Worm (Caenorhabditis elegans) whole organism, young adult: Measurements from ENCODE around the gene K10D11.7.

Experiments
- F39B2.1 ChIP-seq: fragments of 200-800 bp; sonication (Bioruptor generic); IDR thresholded peaks from 2 replicates; pipeline ENCODE4 v1.3.6; 2022; ENCODE audit warnings: missing genetic modification reagents, missing genetic modification characterization, missing compliant biosample characterization
- Y56A3A.18 ChIP-seq: fragments of 200-800 bp; sonication (Bioruptor generic); IDR thresholded peaks from 2 replicates; pipeline ENCODE4 v1.3.6; 2022; ENCODE audit warnings: missing genetic modification reagents, missing genetic modification characterization, missing compliant biosample characterization
- madf-6 ChIP-seq: fragments of 200-800 bp; sonication (Bioruptor generic); IDR thresholded peaks from 2 replicates; pipeline ENCODE4 v1.3.6; 2022; ENCODE audit warnings: missing genetic modification reagents, missing genetic modification characterization, missing compliant biosample characterization
- nhr-90 ChIP-seq: sonication (generic microtip); optimal IDR thresholded peaks from 2 replicates; lab custom pipeline; 2016; ENCODE audit warnings: missing genotype, mild to moderate bottlenecking, missing genetic modification characterization, missing compliant biosample characterization
- unc-62 ChIP-seq: fragments of 150-350 bp; optimal IDR thresholded peaks from 2 replicates; lab custom pipeline; 2014; ENCODE audit warnings: missing biosample characterization, missing genetic modification reagents, missing genetic modification characterization

DNA sequence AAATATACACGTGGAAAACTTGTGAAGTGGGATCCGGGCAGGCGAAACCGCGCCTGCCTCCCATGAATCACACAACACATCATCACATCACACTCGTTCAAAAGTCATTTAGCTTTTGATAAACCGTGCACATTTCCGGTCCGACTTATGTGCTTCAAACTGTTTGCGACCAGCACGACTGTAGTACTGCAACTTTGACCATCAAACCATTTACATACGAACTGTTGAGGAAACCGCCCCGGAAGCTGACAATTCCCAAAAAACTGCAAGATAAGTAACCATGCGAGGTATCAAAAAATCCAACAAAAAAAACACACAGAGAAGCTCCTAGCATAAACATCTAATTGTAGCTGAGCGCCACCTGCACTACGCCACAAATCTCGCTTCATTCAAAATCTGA, 23.0 kb downstream of the K10D11.7 start:
- TF ChIP-seq F39B2.1 (GFP tag; lab: Robert Waterston, UW) (no peak), unc-62 (GFP tag; lab: Kevin White, UChicago) (no peak), madf-6 (no peak), nhr-90 (no peak), Y56A3A.18 (GFP tag; lab: Robert Waterston, UW) (no peak)
